Fruit fly (Drosophila melanogaster) Kc167 (cell line): Measurements from ENCODE around the gene CG14073.

Source experiments
- Sin3A ChIP-seq: fragments of >200 bp; optimal IDR thresholded peaks from 2 replicates; lab custom pipeline; 2018; ENCODE audit warnings: missing external identifiers
- psq ChIP-seq: fragments of >200 bp; optimal IDR thresholded peaks from 2 replicates; lab custom pipeline; 2017; ENCODE audit warnings: missing external identifiers

- TF ChIP-seq psq (lab: Kevin White, UChicago) (no peak), Sin3A (lab: Kevin White, UChicago) (no peak)
These were observed 33.9 kb downstream of the CG14073 start for dm6 chr3L:18786427-18787104.
